Fruit fly (Drosophila melanogaster) whole organism, pupa: ENCODE measurements around the gene CG13625.

Experiments
- CG10348 ChIP-seq: fragments of 200-800 bp; sonication (Bioruptor generic); IDR thresholded peaks from 2 replicates; pipeline ENCODE4 v1.3.6; 2022; ENCODE audit warnings: missing biosample characterization, missing genetic modification characterization
- CG12605 ChIP-seq: fragments of 200-800 bp; sonication (Bioruptor generic); IDR thresholded peaks from 2 replicates; pipeline ENCODE4 v1.3.6; 2022; ENCODE audit warnings: missing biosample characterization, missing genetic modification characterization
- CG13204 ChIP-seq: fragments of 200-800 bp; sonication (Bioruptor generic); optimal IDR thresholded peaks from 2 replicates; lab custom pipeline; 2018; ENCODE audit warnings: missing biosample characterization, mild to moderate bottlenecking, missing genetic modification characterization, moderate library complexity
- CG14655 ChIP-seq: fragments of 200-800 bp; sonication (Bioruptor generic); optimal IDR thresholded peaks from 3 replicates; lab custom pipeline; 2017; ENCODE audit warnings: mild to moderate bottlenecking, missing biosample characterization, missing genetic modification reagents, missing genetic modification characterization
- CG15710 ChIP-seq: fragments of 200-800 bp; sonication (Bioruptor generic); optimal IDR thresholded peaks from 2 replicates; lab custom pipeline; 2018; ENCODE audit warnings: missing biosample characterization, mild to moderate bottlenecking, missing genetic modification characterization, moderate library complexity
- CG17806 ChIP-seq: fragments of 200-800 bp; sonication (Bioruptor generic); optimal IDR thresholded peaks from 2 replicates; lab custom pipeline; 2018; ENCODE audit warnings: missing biosample characterization, mild to moderate bottlenecking, missing genetic modification characterization, moderate library complexity
- CG32121 ChIP-seq: fragments of 200-800 bp; sonication (Bioruptor generic); IDR thresholded peaks from 2 replicates; pipeline ENCODE4 v1.3.6; 2022; ENCODE audit warnings: missing biosample characterization, missing genetic modification characterization
- CG34367 ChIP-seq: fragments of 200-800 bp; sonication (Bioruptor generic); optimal IDR thresholded peaks from 2 replicates; lab custom pipeline; 2018; ENCODE audit warnings: missing biosample characterization, mild to moderate bottlenecking, missing genetic modification characterization
- CG4496 ChIP-seq: fragments of 200-800 bp; sonication (Bioruptor generic); IDR thresholded peaks from 3 replicates; pipeline ENCODE4 v1.3.6; 2022; ENCODE audit warnings: missing biosample characterization, missing genetic modification characterization
- CG8159 ChIP-seq: fragments of 200-800 bp; sonication (Bioruptor generic); optimal IDR thresholded peaks from 3 replicates; lab custom pipeline; 2018; ENCODE audit warnings: missing biosample characterization, mild to moderate bottlenecking, missing genetic modification characterization, moderate library complexity
- CG8301 ChIP-seq: fragments of 200-800 bp; sonication (Bioruptor generic); optimal IDR thresholded peaks from 2 replicates; lab custom pipeline; 2018; ENCODE audit warnings: missing biosample characterization, mild to moderate bottlenecking, missing genetic modification characterization
- CG9948 ChIP-seq: fragments of 200-800 bp; sonication (Bioruptor generic); optimal IDR thresholded peaks from 2 replicates; lab custom pipeline; 2018; ENCODE audit warnings: missing biosample characterization, mild to moderate bottlenecking, missing genetic modification characterization, moderate library complexity
- D1 ChIP-seq: fragments of 200-800 bp; sonication (Bioruptor generic); optimal IDR thresholded peaks from 2 replicates; lab custom pipeline; 2018; ENCODE audit warnings: missing biosample characterization, mild to moderate bottlenecking, missing genetic modification characterization, moderate library complexity
- EcR ChIP-seq: fragments of 200-800 bp; sonication (Bioruptor generic); optimal IDR thresholded peaks from 3 replicates; lab custom pipeline; 2019; ENCODE audit warnings: missing biosample characterization, missing genetic modification characterization, mild to moderate bottlenecking, moderate library complexity, missing genetic modification reagents
- Ets98B ChIP-seq: fragments of 200-800 bp; sonication (Bioruptor generic); IDR thresholded peaks from 2 replicates; pipeline ENCODE4 v1.3.6; 2022; ENCODE audit warnings: missing biosample characterization, missing genetic modification characterization
- Pif1A ChIP-seq: fragments of 200-800 bp; sonication (Bioruptor generic); optimal IDR thresholded peaks from 3 replicates; lab custom pipeline; 2016; ENCODE audit warnings: missing biosample characterization, missing genetic modification characterization
- Pif1B ChIP-seq: fragments of 200-800 bp; sonication (Bioruptor generic); optimal IDR thresholded peaks from 3 replicates; lab custom pipeline; 2016; ENCODE audit warnings: missing biosample characterization, missing genetic modification characterization
- Snoo ChIP-seq: fragments of 200-800 bp; sonication (Bioruptor generic); optimal IDR thresholded peaks from 3 replicates; lab custom pipeline; 2017; ENCODE audit warnings: missing biosample characterization, mild to moderate bottlenecking, missing genetic modification characterization, inconsistent platforms
- fd96Ca ChIP-seq: fragments of 200-800 bp; sonication (Bioruptor generic); IDR thresholded peaks from 3 replicates; pipeline ENCODE4 v1.3.6; 2022; ENCODE audit warnings: missing biosample characterization, missing genetic modification characterization
- gl ChIP-seq: fragments of 200-800 bp; sonication (Bioruptor generic); optimal IDR thresholded peaks from 2 replicates; lab custom pipeline; 2018; ENCODE audit warnings: missing biosample characterization, mild to moderate bottlenecking, missing genetic modification characterization
- rn ChIP-seq: fragments of 200-800 bp; sonication (Bioruptor generic); IDR thresholded peaks from 2 replicates; pipeline ENCODE4 v1.3.6; 2022; ENCODE audit warnings: missing biosample characterization, missing genetic modification characterization

CG13625 gene

DNA sequence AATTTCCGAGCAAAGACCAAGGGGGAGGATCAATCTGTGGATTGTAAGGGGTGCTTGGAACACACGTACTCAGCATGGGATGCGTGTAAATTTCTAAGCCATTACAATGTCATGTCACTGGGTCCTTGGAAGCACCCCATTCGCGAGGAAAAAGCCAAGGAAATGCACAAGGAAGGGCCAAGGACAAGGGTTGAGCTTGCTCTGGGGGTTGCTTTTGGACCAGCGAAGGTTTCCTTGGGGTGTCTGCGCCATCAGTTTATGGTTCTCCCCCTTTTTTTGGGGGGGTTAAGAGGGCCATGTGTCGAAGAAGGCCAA, 4.0 kb downstream of the CG13625 start:
- TF ChIP-seq gl (tag; lab: Kevin White, UChicago) (no peak), CG32121 (GFP tag; lab: Robert Waterston, UW) (no peak), rn (GFP tag; lab: Robert Waterston, UW) (no peak), fd96Ca (GFP tag; lab: Robert Waterston, UW) (no peak)

DNA sequence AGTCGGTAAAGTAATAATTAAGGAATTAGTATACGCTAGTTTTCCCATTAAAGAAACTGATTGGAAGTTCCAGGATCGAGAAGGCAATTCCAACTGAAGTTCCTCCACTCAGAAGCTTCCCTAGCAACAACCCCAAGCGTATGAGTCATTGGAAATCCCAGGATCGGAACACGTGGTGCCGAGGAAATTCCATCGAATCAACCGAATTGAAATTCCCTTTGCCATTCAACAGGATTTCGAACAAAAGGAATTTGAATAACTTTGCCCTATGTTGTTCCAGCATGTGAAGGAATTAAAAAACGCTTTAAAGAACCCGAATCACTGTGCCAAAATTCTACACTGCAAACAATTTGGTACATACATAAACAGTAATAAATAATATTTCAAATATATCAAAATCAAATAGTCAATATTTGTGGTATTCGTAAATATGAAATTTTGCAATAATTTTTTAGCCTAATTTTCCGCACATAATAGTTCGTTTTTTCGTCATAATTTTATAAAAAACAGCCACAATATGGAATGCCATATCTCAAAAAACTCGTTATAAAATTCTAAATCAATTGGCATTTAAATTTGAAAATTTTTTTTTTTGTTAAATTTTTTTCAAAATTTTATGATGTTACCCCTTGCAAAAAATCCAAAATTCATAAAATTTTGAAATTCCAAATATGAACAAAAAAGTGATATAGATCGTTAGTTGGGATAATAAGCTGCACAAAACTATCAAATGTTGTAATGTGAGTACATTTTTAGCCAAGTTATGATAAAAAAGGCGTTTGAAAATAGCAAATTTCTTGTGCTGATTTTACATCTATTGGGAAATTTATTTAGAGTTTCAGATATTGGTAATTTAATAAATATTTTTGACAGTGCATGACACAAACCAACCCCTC, 4.6 kb downstream of the CG13625 start:
- peak; percentile 21 for TF ChIP-seq CG8159
- no peak for TF ChIP-seq CG9948 (tag; lab: Kevin White, UChicago)
- TF ChIP-seq Snoo, result peak; percentile 7

DNA sequence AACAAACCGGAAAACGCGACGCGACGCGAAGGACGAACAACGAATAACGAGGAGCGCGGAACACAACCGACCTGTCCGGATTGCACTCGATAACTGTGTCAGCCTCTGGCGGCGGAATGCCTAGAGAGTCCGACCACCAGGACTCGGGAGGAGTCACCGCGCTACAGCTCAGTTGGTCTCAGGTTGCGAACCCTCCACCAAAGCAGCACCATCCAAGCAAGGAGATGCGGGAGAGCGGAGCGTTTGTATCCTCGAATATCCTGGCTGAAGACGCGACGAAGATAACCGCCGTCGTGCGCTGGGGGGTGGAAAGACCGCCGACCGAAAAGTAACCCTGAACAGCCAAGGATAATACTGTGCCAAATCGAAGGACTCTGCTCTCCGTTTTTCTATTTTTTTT, 7.6 kb downstream of the CG13625 start:
- no peak for TF ChIP-seq Snoo
- TF ChIP-seq Pif1A (GFP tag; lab: Kevin White, UChicago), result no peak
- no peak for TF ChIP-seq CG34367 (tag; lab: Kevin White, UChicago)
- TF ChIP-seq CG10348, result no peak
- no peak for TF ChIP-seq EcR (GFP tag; lab: Kevin White, UChicago)
- TF ChIP-seq, all 21 proteins: peak for 0

DNA sequence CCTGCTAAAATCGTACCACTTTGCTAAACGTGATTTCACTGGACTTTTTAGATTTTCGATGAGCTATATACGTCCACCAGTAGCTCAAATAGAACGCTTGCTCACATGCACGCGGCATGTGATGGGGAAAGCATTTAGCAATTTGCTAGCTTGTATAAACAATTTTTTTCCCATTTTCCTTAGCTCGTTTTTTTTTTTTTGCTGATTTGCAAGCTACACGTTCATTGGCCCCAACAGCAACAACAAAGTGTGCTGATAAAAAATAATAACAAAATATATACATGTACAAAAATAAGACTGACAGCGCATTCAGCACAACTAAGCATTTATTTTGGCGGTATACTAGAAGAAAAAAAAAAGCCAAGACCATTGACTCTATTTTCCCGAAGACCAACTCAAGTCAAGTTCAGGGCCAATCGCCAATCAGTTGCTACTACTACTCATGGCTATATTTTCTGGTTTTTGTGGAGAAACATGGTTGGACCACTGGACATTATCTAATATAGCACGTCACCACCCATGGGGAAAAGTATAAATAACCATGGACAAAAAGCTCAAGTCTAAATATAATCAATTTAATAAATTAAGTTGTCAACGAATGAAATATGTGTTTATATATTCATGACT, 9.1 kb downstream of the CG13625 start:
- no peak for TF ChIP-seq EcR (GFP tag; lab: Kevin White, UChicago)
- no peak for TF ChIP-seq CG34367 (tag; lab: Kevin White, UChicago)
- no peak for TF ChIP-seq CG15710 (tag; lab: Kevin White, UChicago)
- TF ChIP-seq Ets98B, result no peak
- no peak for TF ChIP-seq CG8159
- TF ChIP-seq gl (tag; lab: Kevin White, UChicago), result no peak
- TF ChIP-seq rn (GFP tag; lab: Robert Waterston, UW), result no peak
- TF ChIP-seq Snoo, result no peak
- TF ChIP-seq Pif1A (GFP tag; lab: Kevin White, UChicago), result no peak
- no peak for TF ChIP-seq Pif1B
- no peak for TF ChIP-seq CG17806 (tag; lab: Kevin White, UChicago)
- no peak for TF ChIP-seq CG13204
- TF ChIP-seq CG32121 (GFP tag; lab: Robert Waterston, UW), result no peak
- TF ChIP-seq CG8301, result no peak
- no peak for TF ChIP-seq CG9948 (tag; lab: Kevin White, UChicago)
- no peak for TF ChIP-seq D1 (tag; lab: Kevin White, UChicago)
- TF ChIP-seq CG12605, result no peak
- TF ChIP-seq CG4496, result no peak

DNA sequence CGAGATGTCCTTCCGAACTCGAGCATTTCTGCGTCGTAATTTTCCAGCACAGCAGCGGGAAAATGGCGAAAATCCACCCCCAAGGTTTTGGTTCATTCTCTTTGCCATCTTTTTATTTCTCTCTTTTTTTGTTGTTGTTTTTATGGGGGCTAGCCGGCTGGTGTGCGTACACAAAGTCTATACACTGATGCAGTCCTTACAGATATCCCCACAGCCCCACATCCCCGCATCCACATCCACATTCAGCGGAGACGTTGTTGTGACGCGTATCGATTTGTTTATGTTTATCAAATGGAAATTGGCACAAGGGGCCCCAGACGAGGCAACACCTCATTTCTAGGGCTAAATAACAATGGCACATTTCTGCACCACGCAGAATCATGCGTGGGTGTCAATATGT, 9.9 kb downstream of the CG13625 start:
- TF ChIP-seq CG4496, result no peak
- TF ChIP-seq CG8301, result no peak
- no peak for TF ChIP-seq CG9948 (tag; lab: Kevin White, UChicago)
- TF ChIP-seq Pif1A (GFP tag; lab: Kevin White, UChicago), result no peak
- no peak for TF ChIP-seq CG34367 (tag; lab: Kevin White, UChicago)
- TF ChIP-seq Ets98B, result no peak
- no peak for TF ChIP-seq CG12605
- TF ChIP-seq Pif1B, result no peak

DNA sequence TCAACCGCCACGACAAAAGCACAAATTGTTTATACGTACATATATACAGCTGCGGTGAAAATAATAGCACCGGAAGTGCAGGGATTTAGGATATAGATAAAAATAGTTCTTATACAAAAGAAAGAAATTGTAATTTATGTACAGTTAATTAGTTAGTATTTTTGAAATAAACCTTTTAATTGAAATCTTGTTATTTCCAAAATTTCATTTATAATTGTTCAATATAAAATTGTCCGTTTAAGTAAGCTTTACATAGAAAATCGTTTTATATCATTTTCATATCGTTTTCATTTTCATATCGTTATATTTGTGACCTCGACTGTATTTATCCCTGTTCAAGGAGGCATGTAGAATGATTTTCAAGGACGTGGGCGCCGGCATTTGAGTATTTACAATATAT, 10.8 kb downstream of the CG13625 start:
- TF ChIP-seq CG10348 (no peak), D1 (tag; lab: Kevin White, UChicago) (peak; percentile 35), gl (tag; lab: Kevin White, UChicago) (no peak), rn (GFP tag; lab: Robert Waterston, UW) (no peak), Pif1B (no peak), CG4496 (no peak), CG14655 (GFP tag; lab: Kevin White, UChicago) (peak; percentile 17), EcR (GFP tag; lab: Kevin White, UChicago) (no peak), Snoo (peak; percentile 27), CG8159 (peak; percentile 83), Pif1A (GFP tag; lab: Kevin White, UChicago) (no peak), CG17806 (tag; lab: Kevin White, UChicago) (peak; percentile 40), fd96Ca (GFP tag; lab: Robert Waterston, UW) (no peak), CG12605 (no peak), CG9948 (tag; lab: Kevin White, UChicago) (peak; percentile 67), CG8301 (peak; percentile 9), CG34367 (tag; lab: Kevin White, UChicago) (peak; percentile 33), CG32121 (GFP tag; lab: Robert Waterston, UW) (no peak), Ets98B (no peak), CG13204 (no peak), CG15710 (tag; lab: Kevin White, UChicago) (peak; percentile 70)
